Fruit fly (Drosophila melanogaster): ENCODE measurements around the gene CG32091.
A peak's percentile ranks its signal among the peaks of the same experiment; 100 is the strongest.

CG32091 gene

dm6 chr3L:11587720-11588580, 43.2 kb upstream of the CG32091 start, which contains the start of gene rt (continued):
- peak; percentile 68 for TF ChIP-seq gcm (GFP tag; optimal IDR thresholded peaks at IDR 0.05)
- TF ChIP-seq yki (optimal IDR thresholded peaks at IDR 0.05): no peak
- no peak for TF ChIP-seq btn (GFP tag; optimal IDR thresholded peaks at IDR 0.05)
- no peak for TF ChIP-seq crol (GFP tag; IDR thresholded peaks at IDR 0.05)
- TF ChIP-seq CG14965 (GFP tag; optimal IDR thresholded peaks at IDR 0.05; ENCODE audit: borderline replicate concordance): no peak
- no peak for TF ChIP-seq CG11085 (GFP tag; IDR thresholded peaks at IDR 0.05)
- no peak for TF ChIP-seq CG16813 (GFP tag; IDR thresholded peaks at IDR 0.05; ENCODE audit: partially characterized antibody)
- TF ChIP-seq p53 (GFP tag; optimal IDR thresholded peaks at IDR 0.05): no peak
- peak; percentile 29 for TF ChIP-seq Meics (GFP tag; optimal IDR thresholded peaks at IDR 0.05)
- no peak for TF ChIP-seq luna (GFP tag; optimal IDR thresholded peaks at IDR 0.05)
- no peak for TF ChIP-seq CG5245 (GFP tag; optimal IDR thresholded peaks at IDR 0.05)
- TF ChIP-seq Max (GFP tag; optimal IDR thresholded peaks at IDR 0.05): peak; percentile 29
- TF ChIP-seq stc (GFP tag; IDR thresholded peaks at IDR 0.05): 0 out of 2 replicates have a peak, but pooled peaks have one; percentile 24
- TF ChIP-seq jigr1 (GFP tag; IDR thresholded peaks at IDR 0.05): peak; percentile 49; the same call in 1 of the 3 replicates
- no peak for TF ChIP-seq sna (GFP tag; IDR thresholded peaks at IDR 0.05; ENCODE audit: partially characterized antibody)
- TF ChIP-seq CG2875 (GFP tag; optimal IDR thresholded peaks at IDR 0.05): peak; percentile 38
- TF ChIP-seq zfh2 (GFP tag; optimal IDR thresholded peaks at IDR 0.05): no peak
- TF ChIP-seq CG9876 (GFP tag; optimal IDR thresholded peaks at IDR 0.05): no peak
- TF ChIP-seq CG10543 (GFP tag; optimal IDR thresholded peaks at IDR 0.05): no peak
- TF ChIP-seq klu (GFP tag; IDR thresholded peaks at IDR 0.05): no peak
- peak; percentile 61 for TF ChIP-seq esg (GFP tag; conservative IDR thresholded peaks at IDR 0.05)
- no peak for TF ChIP-seq fd3F (GFP tag; optimal IDR thresholded peaks at IDR 0.05)
- peak; percentile 32; the same call in 1 of the 2 replicates for TF ChIP-seq CG32532 (GFP tag; IDR thresholded peaks at IDR 0.05)
- no peak for TF ChIP-seq insv (GFP tag; optimal IDR thresholded peaks at IDR 0.05)
- no peak for TF ChIP-seq sr (GFP tag; IDR thresholded peaks at IDR 0.05)
- peak in 1 of 2 experiments; percentile 40 for TF ChIP-seq dpn (GFP tag; optimal IDR thresholded peaks at IDR 0.05)
- peak; percentile 66 for TF ChIP-seq Oli (tag; optimal IDR thresholded peaks at IDR 0.05)
- peak; percentile 81 for TF ChIP-seq CG10979 (tag; optimal IDR thresholded peaks at IDR 0.05)
- TF ChIP-seq Fer1 (GFP tag; optimal IDR thresholded peaks at IDR 0.05): peak; percentile 40
- no peak for TF ChIP-seq Dek (tag; optimal IDR thresholded peaks at IDR 0.05)
- TF ChIP-seq Xrp1 (GFP tag; IDR thresholded peaks at IDR 0.05): peak; percentile 75
- no peak for TF ChIP-seq ERR (GFP tag; optimal IDR thresholded peaks at IDR 0.05)
- TF ChIP-seq emc (GFP tag; optimal IDR thresholded peaks at IDR 0.05): no peak
- no peak for TF ChIP-seq CG11247 (GFP tag; IDR thresholded peaks at IDR 0.05)
- no peak for TF ChIP-seq Myb (GFP tag; optimal IDR thresholded peaks at IDR 0.05)
- no peak for TF ChIP-seq pnt (GFP tag; optimal IDR thresholded peaks at IDR 0.05)
- peak; percentile 40 for TF ChIP-seq kni (GFP tag; optimal IDR thresholded peaks at IDR 0.05)
- peak; percentile 85 for TF ChIP-seq Sry-β (GFP tag; optimal IDR thresholded peaks at IDR 0.05)
- TF ChIP-seq chif (GFP tag; optimal IDR thresholded peaks at IDR 0.05): peak; percentile 16 to 56
- peak; percentile 50; the same call in 1 of the 2 replicates for TF ChIP-seq CG32767 (GFP tag; IDR thresholded peaks at IDR 0.05)
- no peak for TF ChIP-seq Ets97D (GFP tag; optimal IDR thresholded peaks at IDR 0.05)
- TF ChIP-seq CG12769 (tag; optimal IDR thresholded peaks at IDR 0.05): no peak
- TF ChIP-seq CG10274 (GFP tag; optimal IDR thresholded peaks at IDR 0.05): peak; percentile 3
- TF ChIP-seq nom (GFP tag; optimal IDR thresholded peaks at IDR 0.05): no peak
- no peak for TF ChIP-seq Fer2 (tag; optimal IDR thresholded peaks at IDR 0.05)
- TF ChIP-seq CG7839 (tag; optimal IDR thresholded peaks at IDR 0.05): peak; percentile 65
- TF ChIP-seq CG34422 (GFP tag; IDR thresholded peaks at IDR 0.05): peak; percentile 28; the same call in 1 of the 3 replicates
- no peak; the same call in 1 of the 2 replicates for TF ChIP-seq sob (GFP tag; IDR thresholded peaks at IDR 0.05)
- no peak for TF ChIP-seq abd-A (tag; optimal IDR thresholded peaks at IDR 0.05)
